Worm (Caenorhabditis elegans) whole organism, L3 larva: ENCODE measurements around the gene F54E7.6.

Experiments
- ceh-82 ChIP-seq: fragments of 150-350 bp; optimal IDR thresholded peaks from 2 replicates; lab custom pipeline; 2014; ENCODE audit warnings: missing biosample characterization, missing genetic modification characterization
- fkh-10 ChIP-seq: sonication (generic microtip); optimal IDR thresholded peaks from 2 replicates; lab custom pipeline; 2017; ENCODE audit warnings: missing biosample characterization, missing genetic modification reagents, missing genetic modification characterization
- fos-1 ChIP-seq: fragments of 150-350 bp; optimal IDR thresholded peaks from 2 replicates; lab custom pipeline; 2014; ENCODE audit warnings: missing biosample characterization, missing genetic modification characterization

ce11 chrIII:5630350-5630749 lies 30.5 kb downstream of the F54E7.6 start:
- TF ChIP-seq fkh-10 (GFP tag; lab: Kevin White, UChicago) (no peak), fos-1 (no peak), ceh-82 (tag; lab: Kevin White, UChicago) (no peak)
